Worm (Caenorhabditis elegans) whole organism, young adult: ENCODE measurements around the gene M01H9.3.

Experiments used
- him-1 ChIP-seq: sonication (generic microtip); optimal IDR thresholded peaks from 2 replicates; lab custom pipeline; 2016; ENCODE audit warnings: missing genotype, missing genetic modification reagents, missing genetic modification characterization, missing compliant biosample characterization
- snpc-3.4 ChIP-seq: sonication (generic microtip); optimal IDR thresholded peaks from 2 replicates; lab custom pipeline; 2017; ENCODE audit warnings: missing genetic modification characterization, mild to moderate bottlenecking, missing compliant biosample characterization, antibody characterized with exemption, moderate library complexity, missing genotype, missing genetic modification reagents
- unc-130 ChIP-seq: sonication (generic microtip); optimal IDR thresholded peaks from 2 replicates; lab custom pipeline; 2016; ENCODE audit warnings: missing genetic modification reagents, missing genetic modification characterization, missing compliant biosample characterization
- unc-62 ChIP-seq: fragments of 150-350 bp; optimal IDR thresholded peaks from 2 replicates; lab custom pipeline; 2014; ENCODE audit warnings: missing biosample characterization, missing genetic modification reagents, missing genetic modification characterization

- TF ChIP-seq unc-130 (GFP tag; lab: Kevin White, UChicago) (no peak), him-1 (tag; lab: Kevin White, UChicago) (no peak), snpc-3.4 (no peak), unc-62 (no peak)
These were observed 39.6 kb upstream of the M01H9.3 start for ce11 chrIV:4516478-4516877.
